Worm (Caenorhabditis elegans): ENCODE results near the gene K04G11.3.
A peak's percentile ranks its signal among the peaks of the same experiment; 100 is the strongest.

Gene K04G11.3

DNA sequence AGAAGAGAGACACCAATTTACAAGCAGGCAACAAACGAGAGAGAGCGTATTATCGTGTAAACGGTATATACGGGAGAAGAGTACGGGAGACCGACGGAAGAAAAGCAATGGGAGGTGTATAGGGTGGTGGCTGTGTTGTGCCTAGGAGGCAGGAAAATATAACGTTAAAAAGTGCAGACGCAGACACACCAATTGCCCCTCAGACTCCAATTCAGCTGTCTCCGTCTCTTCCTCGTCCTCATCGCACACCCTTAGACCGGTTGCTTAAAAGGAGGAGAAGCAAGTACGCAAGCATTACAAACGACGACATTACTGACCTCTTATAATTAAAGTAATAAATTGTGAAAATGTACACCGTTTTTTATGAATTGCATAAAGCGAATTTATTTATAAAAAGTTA lies 35.1 kb downstream of the K04G11.3 start (continued):
- TF ChIP-seq pha-4 (GFP tag; IDR thresholded peaks at IDR 0.05), result 0 out of 2 replicates have a peak, but pooled peaks have one; percentile 7
- TF ChIP-seq pha-4 (tag; optimal IDR thresholded peaks at IDR 0.05), result peak; percentile 25
- TF ChIP-seq T20F7.1 (GFP tag; optimal IDR thresholded peaks at IDR 0.05), result no peak
- no peak for TF ChIP-seq nhr-76 (tag; optimal IDR thresholded peaks at IDR 0.05)
- peak; percentile 60 for TF ChIP-seq dmd-6 (GFP tag; IDR thresholded peaks at IDR 0.05)
- TF ChIP-seq mep-1 (tag; optimal IDR thresholded peaks at IDR 0.05), result peak; percentile 93
- no peak for TF ChIP-seq Y5F2A.4 (GFP tag; optimal IDR thresholded peaks at IDR 0.05)
- no peak for TF ChIP-seq T26A8.4 (GFP tag; IDR thresholded peaks at IDR 0.05)
- TF ChIP-seq dmd-9 (GFP tag; IDR thresholded peaks at IDR 0.05), result no peak
- TF ChIP-seq unc-130 (GFP tag; optimal IDR thresholded peaks at IDR 0.05), result no peak
- TF ChIP-seq nhr-48 (tag; optimal IDR thresholded peaks at IDR 0.05), result peak; percentile 48
- no peak for TF ChIP-seq skn-1 (tag; optimal IDR thresholded peaks at IDR 0.05)
- no peak for TF ChIP-seq nhr-42 (GFP tag; IDR thresholded peaks at IDR 0.05)
- no peak for TF ChIP-seq aly-2 (tag; optimal IDR thresholded peaks at IDR 0.05)
- TF ChIP-seq lsy-2 (tag; optimal IDR thresholded peaks at IDR 0.05), result peak; percentile 89 to 95
- no peak for TF ChIP-seq F49E8.2 (tag; optimal IDR thresholded peaks at IDR 0.05; ENCODE audit: borderline replicate concordance)
- peak; percentile 75 for TF ChIP-seq mxl-3 (GFP tag; optimal IDR thresholded peaks at IDR 0.05)
- TF ChIP-seq mdt-29 (GFP tag; IDR thresholded peaks at IDR 0.05), result no peak
- peak; percentile 15 for TF ChIP-seq nhr-10 (tag; optimal IDR thresholded peaks at IDR 0.05)
- TF ChIP-seq vab-7 (GFP tag; IDR thresholded peaks at IDR 0.05), result no peak
- peak; percentile 34 for TF ChIP-seq zip-2 (tag; optimal IDR thresholded peaks at IDR 0.05)
- no peak for TF ChIP-seq nhr-237 (tag; optimal IDR thresholded peaks at IDR 0.05)
- no peak for TF ChIP-seq nhr-111 (GFP tag; optimal IDR thresholded peaks at IDR 0.05)
- TF ChIP-seq lir-3 (tag; optimal IDR thresholded peaks at IDR 0.05), result no peak
- TF ChIP-seq nhr-102 (tag; optimal IDR thresholded peaks at IDR 0.05), result peak; percentile 54
- TF ChIP-seq nhr-41 (GFP tag; IDR thresholded peaks at IDR 0.05), result no peak
- no peak for TF ChIP-seq ceh-62 (tag; optimal IDR thresholded peaks at IDR 0.05)
- TF ChIP-seq php-3 (GFP tag; IDR thresholded peaks at IDR 0.05), result no peak
- TF ChIP-seq snpc-4 (tag; optimal IDR thresholded peaks at IDR 0.05), result no peak
- TF ChIP-seq mdl-1 (tag; optimal IDR thresholded peaks at IDR 0.05), result peak in 1 of 2 experiments; percentile 73
- TF ChIP-seq dmd-8 (GFP tag; IDR thresholded peaks at IDR 0.05), result no peak
- TF ChIP-seq zfp-3 (GFP tag; conservative IDR thresholded peaks at IDR 0.05), result no peak
- no peak for TF ChIP-seq mxl-2 (GFP tag; conservative IDR thresholded peaks at IDR 0.05)
- TF ChIP-seq saeg-2 (GFP tag; IDR thresholded peaks at IDR 0.05), result no peak
- TF ChIP-seq aha-1 (tag), result peak; percentile 90
- peak; percentile 62 for TF ChIP-seq nhr-6 (tag; optimal IDR thresholded peaks at IDR 0.05)
- TF ChIP-seq F44E2.7 (GFP tag; IDR thresholded peaks at IDR 0.05), result no peak
- TF ChIP-seq nhr-11 (tag; optimal IDR thresholded peaks at IDR 0.05), result peak; percentile 58
- peak; percentile 78 for TF ChIP-seq dve-1 (tag; optimal IDR thresholded peaks at IDR 0.05; ENCODE audit: insufficient read depth)
- TF ChIP-seq Y75B8A.6 (GFP tag; IDR thresholded peaks at IDR 0.05), result no peak
- TF ChIP-seq ces-1 (GFP tag; optimal IDR thresholded peaks at IDR 0.05), result no peak
- TF ChIP-seq madf-5 (GFP tag; IDR thresholded peaks at IDR 0.05), result no peak
- TF ChIP-seq unc-62 (GFP tag; optimal IDR thresholded peaks at IDR 0.05 in 1 of 2), result peak in 1 of 2 experiments; percentile 98
- TF ChIP-seq unc-62 (tag; optimal IDR thresholded peaks at IDR 0.05), result no peak
- no peak for TF ChIP-seq cey-2 (tag; optimal IDR thresholded peaks at IDR 0.05; ENCODE audit: borderline replicate concordance, insufficient read depth)
- no peak for TF ChIP-seq Y48G9A.11 (GFP tag; IDR thresholded peaks at IDR 0.05)
- no peak for TF ChIP-seq sdz-12 (GFP tag; optimal IDR thresholded peaks at IDR 0.05)
- TF ChIP-seq zag-1 (tag; optimal IDR thresholded peaks at IDR 0.05), result no peak
- TF ChIP-seq zfp-2 (tag; optimal IDR thresholded peaks at IDR 0.05), result no peak
- TF ChIP-seq daf-19 (GFP tag; conservative IDR thresholded peaks at IDR 0.05), result no peak
- TF ChIP-seq mes-2 (tag; optimal IDR thresholded peaks at IDR 0.05; ENCODE audit: poor library complexity, severe bottlenecking), result peak; percentile 88
- no peak for TF ChIP-seq R02D3.7 (tag; optimal IDR thresholded peaks at IDR 0.05)
- TF ChIP-seq set-16 (GFP tag; IDR thresholded peaks at IDR 0.05), result no peak

All from whole organism, L4 larva.